Fruit fly (Drosophila melanogaster) whole organism, embryonic: ENCODE data around the gene Bem46.

Source experiments
- BEAF-32 ChIP-seq: fragments of 200-800 bp; sonication (Bioruptor generic); optimal IDR thresholded peaks from 3 replicates; lab custom pipeline; 2017; ENCODE audit warnings: missing biosample characterization, missing genetic modification characterization, mild to moderate bottlenecking, moderate library complexity, missing genetic modification reagents
- CG11696 ChIP-seq: fragments of 200-800 bp; sonication (Bioruptor generic); IDR thresholded peaks from 2 replicates; pipeline ENCODE4 v1.3.6; 2022; ENCODE audit warnings: missing biosample characterization, missing genetic modification characterization
- CG12659 ChIP-seq: fragments of 200-800 bp; sonication (Bioruptor generic); optimal IDR thresholded peaks from 3 replicates; lab custom pipeline; 2017; ENCODE audit warnings: mild to moderate bottlenecking, missing biosample characterization, missing genetic modification reagents, missing genetic modification characterization
- CG12769 ChIP-seq: fragments of 200-800 bp; sonication (Bioruptor generic); optimal IDR thresholded peaks from 2 replicates; lab custom pipeline; 2019; ENCODE audit warnings: missing biosample characterization, mild to moderate bottlenecking, missing genetic modification characterization, moderate library complexity
- CG13123 ChIP-seq: fragments of 200-800 bp; sonication (Bioruptor generic); optimal IDR thresholded peaks from 2 replicates; lab custom pipeline; 2016; ENCODE audit warnings: missing biosample characterization, missing genetic modification characterization
- CG13424 ChIP-seq: fragments of 200-800 bp; sonication (Bioruptor generic); optimal IDR thresholded peaks from 2 replicates; lab custom pipeline; 2019; ENCODE audit warnings: missing biosample characterization, mild to moderate bottlenecking, missing genetic modification characterization, moderate library complexity
- CG13624 ChIP-seq: fragments of 200-800 bp; sonication (Bioruptor generic); optimal IDR thresholded peaks from 2 replicates; lab custom pipeline; 2016; ENCODE audit warnings: missing biosample characterization, missing genetic modification characterization
- CG1529 ChIP-seq: fragments of 200-800 bp; sonication (Bioruptor generic); optimal IDR thresholded peaks from 3 replicates; lab custom pipeline; 2018; ENCODE audit warnings: missing biosample characterization, missing genetic modification characterization
- CG15479 ChIP-seq: fragments of 200-800 bp; sonication (Bioruptor generic); optimal IDR thresholded peaks from 3 replicates; lab custom pipeline; 2019; ENCODE audit warnings: missing biosample characterization, mild to moderate bottlenecking, missing genetic modification characterization, moderate library complexity
- CG15514 ChIP-seq: fragments of 200-800 bp; sonication (Bioruptor generic); optimal IDR thresholded peaks from 3 replicates; lab custom pipeline; 2017; ENCODE audit warnings: missing biosample characterization, missing genetic modification characterization, mild to moderate bottlenecking, moderate library complexity, missing genetic modification reagents
- CG2202 ChIP-seq: fragments of 200-800 bp; sonication (Bioruptor generic); optimal IDR thresholded peaks from 2 replicates; lab custom pipeline; 2018; ENCODE audit warnings: missing biosample characterization, mild to moderate bottlenecking, missing genetic modification characterization
- CG32767 ChIP-seq: fragments of 200-800 bp; sonication (Bioruptor generic); IDR thresholded peaks from 2 replicates; pipeline ENCODE4 v1.3.6; 2022; ENCODE audit warnings: missing biosample characterization, missing genetic modification characterization
- CG34422 ChIP-seq: fragments of 200-800 bp; sonication (Bioruptor generic); IDR thresholded peaks from 3 replicates; pipeline ENCODE4 v1.3.6; 2022; ENCODE audit warnings: missing biosample characterization, missing genetic modification characterization
- CG4360 ChIP-seq: fragments of 200-800 bp; sonication (Bioruptor generic); IDR thresholded peaks from 2 replicates; pipeline ENCODE4 v1.3.6; 2022; ENCODE audit warnings: missing biosample characterization, missing genetic modification characterization
- CG4820 ChIP-seq: fragments of 200-800 bp; sonication (Bioruptor generic); optimal IDR thresholded peaks from 3 replicates; lab custom pipeline; 2016; ENCODE audit warnings: missing biosample characterization, missing genetic modification characterization
- CG6791 ChIP-seq: fragments of 200-800 bp; sonication (Bioruptor generic); IDR thresholded peaks from 3 replicates; pipeline ENCODE4 v1.3.6; 2022; ENCODE audit warnings: missing biosample characterization, missing genetic modification characterization; ENCODE audit not compliant: partially characterized antibody
- CG7786 ChIP-seq: fragments of 200-800 bp; sonication (Bioruptor generic); optimal IDR thresholded peaks from 2 replicates; lab custom pipeline; 2016; ENCODE audit warnings: missing biosample characterization, missing genetic modification characterization
- CG9609 ChIP-seq: fragments of 200-800 bp; sonication (Bioruptor generic); optimal IDR thresholded peaks from 3 replicates; lab custom pipeline; 2016; ENCODE audit warnings: missing biosample characterization, missing genetic modification characterization
- D19B ChIP-seq: fragments of 200-800 bp; sonication (Bioruptor generic); optimal IDR thresholded peaks from 2 replicates; lab custom pipeline; 2017; ENCODE audit warnings: missing biosample characterization, mild to moderate bottlenecking, missing genetic modification characterization
- Doc2 ChIP-seq: fragments of 200-800 bp; sonication (Bioruptor generic); IDR thresholded peaks from 2 replicates; pipeline ENCODE4 v1.3.6; 2022; ENCODE audit warnings: missing biosample characterization, missing genetic modification characterization
- Elba2 ChIP-seq: fragments of 200-800 bp; sonication (Bioruptor generic); optimal IDR thresholded peaks from 3 replicates; lab custom pipeline; 2016; ENCODE audit warnings: missing biosample characterization, missing genetic modification characterization
- Ets97D ChIP-seq: fragments of 200-800 bp; sonication (Bioruptor generic); optimal IDR thresholded peaks from 3 replicates; lab custom pipeline; 2016; ENCODE audit warnings: missing biosample characterization, missing genetic modification characterization
- Fer1 ChIP-seq: fragments of 200-800 bp; sonication (Bioruptor generic); optimal IDR thresholded peaks from 2 replicates; lab custom pipeline; 2017; ENCODE audit warnings: missing biosample characterization, mild to moderate bottlenecking, missing genetic modification characterization
- Gug ChIP-seq: fragments of 200-800 bp; sonication (Bioruptor generic); IDR thresholded peaks from 4 replicates; pipeline ENCODE4 v1.3.6; 2022; ENCODE audit warnings: missing biosample characterization, missing genetic modification characterization
- Hr51 ChIP-seq, 2 experiments: fragments of 200-800 bp; sonication (Bioruptor generic); optimal IDR thresholded peaks; 2 replicates in 1 of 2; 3 replicates in 1 of 2; lab custom pipeline; 2016 to 2018; ENCODE audit warnings: missing biosample characterization in 2 of 2, missing genetic modification characterization in 2 of 2, mild to moderate bottlenecking in 1 of 2, moderate library complexity in 1 of 2
- MBD-R2 ChIP-seq: fragments of 200-800 bp; sonication (Bioruptor generic); IDR thresholded peaks from 2 replicates; pipeline ENCODE4 v1.3.6; 2022; ENCODE audit warnings: missing biosample characterization, missing genetic modification characterization
- Med ChIP-seq: fragments of 200-800 bp; sonication (Bioruptor generic); peaks from one replicate; lab custom pipeline; 2016; ENCODE audit warnings: missing biosample characterization, missing genetic modification characterization, mild to moderate bottlenecking, inconsistent platforms, moderate library complexity
- Meics ChIP-seq: fragments of 200-800 bp; sonication (Bioruptor generic); optimal IDR thresholded peaks from 2 replicates; lab custom pipeline; 2017; ENCODE audit warnings: missing biosample characterization, mild to moderate bottlenecking, missing genetic modification characterization
- Nf-YB ChIP-seq: fragments of 200-800 bp; sonication (Bioruptor generic); optimal IDR thresholded peaks from 3 replicates; lab custom pipeline; 2019; ENCODE audit warnings: missing biosample characterization, mild to moderate bottlenecking, missing genetic modification characterization, moderate library complexity
- Usf ChIP-seq: fragments of 200-800 bp; sonication (Bioruptor generic); optimal IDR thresholded peaks from 2 replicates; lab custom pipeline; 2017; ENCODE audit warnings: missing genotype, missing biosample characterization, missing genetic modification characterization
- ac ChIP-seq: fragments of 200-800 bp; sonication (Bioruptor generic); optimal IDR thresholded peaks from 3 replicates; lab custom pipeline; 2017; ENCODE audit warnings: missing biosample characterization, mild to moderate bottlenecking, missing genetic modification characterization
- amos ChIP-seq: fragments of 200-800 bp; sonication (Bioruptor generic); IDR thresholded peaks from 2 replicates; pipeline ENCODE4 v1.3.6; 2022; ENCODE audit warnings: missing biosample characterization, missing genetic modification characterization; ENCODE audit not compliant: partially characterized antibody
- chinmo ChIP-seq: fragments of 200-800 bp; sonication (Bioruptor generic); IDR thresholded peaks from 4 replicates; pipeline ENCODE4 v1.3.6; 2022; ENCODE audit warnings: missing biosample characterization, missing genetic modification characterization; ENCODE audit not compliant: partially characterized antibody
- ci ChIP-seq: fragments of 200-800 bp; sonication (Bioruptor generic); IDR thresholded peaks from 3 replicates; pipeline ENCODE4 v1.3.6; 2022; ENCODE audit warnings: missing biosample characterization, missing genetic modification characterization
- ems ChIP-seq: fragments of 200-800 bp; sonication (Bioruptor generic); optimal IDR thresholded peaks from 3 replicates; lab custom pipeline; 2016; ENCODE audit warnings: missing biosample characterization, missing genetic modification characterization
- exex ChIP-seq: fragments of 200-800 bp; sonication (Bioruptor generic); optimal IDR thresholded peaks from 4 replicates; lab custom pipeline; 2018; ENCODE audit warnings: missing biosample characterization, mild to moderate bottlenecking, missing genetic modification characterization, moderate library complexity
- gfzf ChIP-seq: fragments of 200-800 bp; sonication (Bioruptor generic); optimal IDR thresholded peaks from 2 replicates; lab custom pipeline; 2016; ENCODE audit warnings: missing biosample characterization, mild to moderate bottlenecking, missing genetic modification characterization, moderate library complexity
- jumu ChIP-seq: fragments of 200-800 bp; sonication (Bioruptor generic); optimal IDR thresholded peaks from 3 replicates; lab custom pipeline; 2016; ENCODE audit warnings: missing biosample characterization, missing genetic modification characterization
- knrl ChIP-seq: fragments of 200-800 bp; sonication (Bioruptor generic); IDR thresholded peaks from 3 replicates; pipeline ENCODE4 v1.3.6; 2022; ENCODE audit warnings: missing biosample characterization, missing genetic modification characterization; ENCODE audit not compliant: partially characterized antibody
- nerfin-2 ChIP-seq: fragments of 200-800 bp; sonication (Bioruptor generic); IDR thresholded peaks from 2 replicates; pipeline ENCODE4 v1.3.6; 2022; ENCODE audit warnings: missing biosample characterization, missing genetic modification characterization; ENCODE audit not compliant: partially characterized antibody
- peb ChIP-seq: fragments of 200-800 bp; sonication (Bioruptor generic); IDR thresholded peaks from 2 replicates; pipeline ENCODE4 v1.3.6; 2022; ENCODE audit warnings: missing biosample characterization, missing genetic modification characterization
- pfk ChIP-seq: fragments of 200-800 bp; sonication (Bioruptor generic); optimal IDR thresholded peaks from 2 replicates; lab custom pipeline; 2018; ENCODE audit warnings: missing biosample characterization, mild to moderate bottlenecking, missing genetic modification characterization, moderate library complexity
- row ChIP-seq: fragments of 200-800 bp; sonication (Bioruptor generic); IDR thresholded peaks from 3 replicates; pipeline ENCODE4 v1.3.6; 2022; ENCODE audit warnings: missing biosample characterization, missing genetic modification characterization
- sr ChIP-seq: fragments of 200-800 bp; sonication (Bioruptor generic); IDR thresholded peaks from 3 replicates; pipeline ENCODE4 v1.3.6; 2022; ENCODE audit warnings: missing biosample characterization, missing genetic modification characterization
- stwl ChIP-seq: fragments of 200-800 bp; sonication (Bioruptor generic); optimal IDR thresholded peaks from 3 replicates; lab custom pipeline; 2018; ENCODE audit warnings: missing biosample characterization, mild to moderate bottlenecking, missing genetic modification characterization, moderate library complexity
- vnd ChIP-seq: fragments of 200-800 bp; sonication (Bioruptor generic); IDR thresholded peaks from 3 replicates; pipeline ENCODE4 v1.3.6; 2022; ENCODE audit warnings: missing biosample characterization, missing genetic modification characterization; ENCODE audit not compliant: partially characterized antibody
- vvl ChIP-seq: fragments of 200-800 bp; sonication (Bioruptor generic); IDR thresholded peaks from 2 replicates; pipeline ENCODE4 v1.3.6; 2022; ENCODE audit warnings: missing biosample characterization, missing genetic modification characterization
- wor ChIP-seq: fragments of 200-800 bp; sonication (Bioruptor generic); IDR thresholded peaks from 2 replicates; pipeline ENCODE4 v1.3.6; 2022; ENCODE audit warnings: missing biosample characterization, missing genetic modification characterization
- zen2 ChIP-seq: fragments of 200-800 bp; sonication (Bioruptor generic); IDR thresholded peaks from 3 replicates; pipeline ENCODE4 v1.3.6; 2022; ENCODE audit warnings: missing biosample characterization, missing genetic modification characterization; ENCODE audit not compliant: partially characterized antibody

The Bem46 gene

dm6 chr2L:3018212-3018611 is 30.3 kb downstream of the Bem46 start, which contains the start of the genes CG17224 and CG17264 (continued):
- TF ChIP-seq sr (GFP tag; lab: Robert Waterston, UW), result peak; percentile 45; the same call in 1 of the 3 replicates
- no peak for TF ChIP-seq exex
- TF ChIP-seq CG1529 (GFP tag; lab: Kevin White, UChicago), result no peak
- TF ChIP-seq jumu (GFP tag; lab: Kevin White, UChicago), result no peak
- TF ChIP-seq Usf, result no peak
- no peak for TF ChIP-seq CG2202 (tag; lab: Kevin White, UChicago)
- TF ChIP-seq pfk, result peak; percentile 86

dm6 chr2L:3022986-3023385 is 35.1 kb downstream of the Bem46 start, which contains the start of the genes alpha4GT1 and Prp40:
Gene alpha4GT1 (minus strand): TSS chr2L:3023141.
Gene Prp40 (plus strand): TSS chr2L:3023226.
- TF ChIP-seq row (GFP tag; lab: Robert Waterston, UW), result peak; percentile 38; the same call in 2 of the 3 replicates
- no peak for TF ChIP-seq peb
- TF ChIP-seq knrl (GFP tag; lab: Robert Waterston, UW), result peak; percentile 67; the same call in 2 of the 3 replicates
- peak; percentile 98 for TF ChIP-seq MBD-R2 (GFP tag; lab: Robert Waterston, UW)
- TF ChIP-seq Nf-YB (GFP tag; lab: Kevin White, UChicago), result no peak
- TF ChIP-seq ac (GFP tag; lab: Kevin White, UChicago), result no peak
- no peak for TF ChIP-seq ems (GFP tag; lab: Kevin White, UChicago)
- peak; percentile 39 for TF ChIP-seq Med (GFP tag; lab: Kevin White, UChicago)
- TF ChIP-seq amos (GFP tag; lab: Robert Waterston, UW), result peak; percentile 80
- peak; percentile 91 for TF ChIP-seq CG6791 (GFP tag; lab: Robert Waterston, UW)
- TF ChIP-seq CG12769, result no peak
- TF ChIP-seq CG15479 (GFP tag; lab: Kevin White, UChicago), result peak; percentile 20
- TF ChIP-seq CG12659 (GFP tag; lab: Kevin White, UChicago), result peak; percentile 54
- TF ChIP-seq Doc2 (GFP tag; lab: Robert Waterston, UW), result no peak
- peak; percentile 86 for TF ChIP-seq vnd (GFP tag; lab: Robert Waterston, UW)
- TF ChIP-seq vvl (GFP tag; lab: Robert Waterston, UW), result peak; percentile 21; the same call in 1 of the 2 replicates
- TF ChIP-seq CG13123 (GFP tag; lab: Kevin White, UChicago), result no peak
- TF ChIP-seq Ets97D (GFP tag; lab: Kevin White, UChicago), result peak; percentile 42
- TF ChIP-seq Elba2 (GFP tag; lab: Kevin White, UChicago), result no peak
- no peak for TF ChIP-seq CG13424 (tag; lab: Kevin White, UChicago)
- TF ChIP-seq Fer1 (GFP tag; lab: Kevin White, UChicago), result no peak
- no peak for TF ChIP-seq D19B
- TF ChIP-seq wor (GFP tag; lab: Robert Waterston, UW), result no peak
- peak; percentile 72 for TF ChIP-seq stwl (tag; lab: Kevin White, UChicago)
- peak; percentile 77; the same call in 1 of the 2 replicates for TF ChIP-seq CG4360 (GFP tag; lab: Robert Waterston, UW)
- TF ChIP-seq BEAF-32 (GFP tag; lab: Kevin White, UChicago), result peak; percentile 64
- no peak for TF ChIP-seq CG11696 (GFP tag; lab: Robert Waterston, UW)
- no peak for TF ChIP-seq Gug
- no peak for TF ChIP-seq CG4820 (GFP tag; lab: Kevin White, UChicago)
- peak; percentile 84 for TF ChIP-seq nerfin-2 (GFP tag; lab: Robert Waterston, UW)
- no peak for TF ChIP-seq CG7786 (GFP tag; lab: Kevin White, UChicago)
- TF ChIP-seq ci (GFP tag; lab: Robert Waterston, UW), result no peak
- TF ChIP-seq CG13624, result peak; percentile 17
- peak; percentile 90 for TF ChIP-seq zen2 (GFP tag; lab: Robert Waterston, UW)
- no peak for TF ChIP-seq Meics (GFP tag; lab: Kevin White, UChicago)
- TF ChIP-seq CG34422 (GFP tag; lab: Robert Waterston, UW), result peak; percentile 31; the same call in 1 of the 3 replicates
- no peak for TF ChIP-seq CG9609 (GFP tag; lab: Kevin White, UChicago)
- TF ChIP-seq Hr51 (GFP tag; optimal IDR thresholded peaks at IDR 0.05; lab: Kevin White, UChicago), result no peak
- peak; percentile 95 for TF ChIP-seq chinmo (GFP tag; lab: Robert Waterston, UW)
- peak; percentile 91 for TF ChIP-seq CG15514
- TF ChIP-seq CG32767 (GFP tag; lab: Robert Waterston, UW), result no peak
- peak; percentile 27 for TF ChIP-seq gfzf (GFP tag; lab: Kevin White, UChicago)
